Fruit fly (Drosophila melanogaster) whole organism, wandering third instar larva: Measurements from ENCODE around the gene CG14990.

ENCODE experiments used
- Hr83 ChIP-seq: fragments of 200-300 bp; sonication (Bioruptor generic); optimal IDR thresholded peaks from 2 replicates; lab custom pipeline; 2016; ENCODE audit warnings: missing biosample characterization, mild to moderate bottlenecking, missing genetic modification characterization, moderate library complexity; ENCODE audit not compliant: poor library complexity, severe bottlenecking
- tai ChIP-seq: sonication (Bioruptor generic); optimal IDR thresholded peaks from 2 replicates; lab custom pipeline; 2016; ENCODE audit warnings: missing biosample characterization, missing genetic modification characterization

dm6 chr3L:4113998-4114397 lies 21.0 kb downstream of the CG14990 start:
- TF ChIP-seq Hr83 (GFP tag; lab: Kevin White, UChicago) (no peak), tai (GFP tag; lab: Kevin White, UChicago) (no peak)
